Fruit fly (Drosophila melanogaster) whole organism, embryonic: ENCODE measurements around the gene lin-28.

Experiments
- Atf-2 ChIP-seq: fragments of 200-800 bp; sonication (Bioruptor generic); optimal IDR thresholded peaks from 2 replicates; lab custom pipeline; 2016; ENCODE audit warnings: missing biosample characterization, missing genetic modification characterization
- B-H2 ChIP-seq: fragments of 200-800 bp; sonication (Bioruptor generic); optimal IDR thresholded peaks from 2 replicates; lab custom pipeline; 2018; ENCODE audit warnings: missing biosample characterization, mild to moderate bottlenecking, missing genetic modification characterization
- Bdp1 ChIP-seq: fragments of 200-800 bp; sonication (Bioruptor generic); optimal IDR thresholded peaks from 3 replicates; lab custom pipeline; 2016; ENCODE audit warnings: missing biosample characterization, missing genetic modification characterization
- BtbVII ChIP-seq: fragments of 200-800 bp; sonication (Bioruptor generic); optimal IDR thresholded peaks from 3 replicates; lab custom pipeline; 2017; ENCODE audit warnings: missing biosample characterization, mild to moderate bottlenecking, missing genetic modification characterization
- CG10274 ChIP-seq: fragments of 200-800 bp; sonication (Bioruptor generic); optimal IDR thresholded peaks from 3 replicates; lab custom pipeline; 2017; ENCODE audit warnings: missing biosample characterization, mild to moderate bottlenecking, missing genetic modification characterization
- CG10462 ChIP-seq: fragments of 200-800 bp; sonication (Bioruptor generic); optimal IDR thresholded peaks from 2 replicates; lab custom pipeline; 2016; ENCODE audit warnings: missing biosample characterization, missing genetic modification characterization
- CG12236 ChIP-seq: fragments of 200-800 bp; sonication (Bioruptor generic); optimal IDR thresholded peaks from 2 replicates; lab custom pipeline; 2016; ENCODE audit warnings: missing biosample characterization, missing genetic modification characterization
- CG12299 ChIP-seq: fragments of 200-800 bp; sonication (Bioruptor generic); optimal IDR thresholded peaks from 2 replicates; lab custom pipeline; 2018; ENCODE audit warnings: missing biosample characterization, mild to moderate bottlenecking, missing genetic modification characterization
- CG12391 ChIP-seq: fragments of 200-800 bp; sonication (Bioruptor generic); optimal IDR thresholded peaks from 3 replicates; lab custom pipeline; 2018; ENCODE audit warnings: missing biosample characterization, mild to moderate bottlenecking, missing genetic modification characterization, moderate library complexity
- CG13624 ChIP-seq: fragments of 200-800 bp; sonication (Bioruptor generic); optimal IDR thresholded peaks from 2 replicates; lab custom pipeline; 2016; ENCODE audit warnings: missing biosample characterization, missing genetic modification characterization
- CG14710 ChIP-seq: fragments of 200-800 bp; sonication (Bioruptor generic); optimal IDR thresholded peaks from 3 replicates; lab custom pipeline; 2019; ENCODE audit warnings: missing biosample characterization, mild to moderate bottlenecking, missing genetic modification characterization, moderate library complexity
- CG15479 ChIP-seq: fragments of 200-800 bp; sonication (Bioruptor generic); optimal IDR thresholded peaks from 3 replicates; lab custom pipeline; 2019; ENCODE audit warnings: missing biosample characterization, mild to moderate bottlenecking, missing genetic modification characterization, moderate library complexity
- CG15514 ChIP-seq: fragments of 200-800 bp; sonication (Bioruptor generic); optimal IDR thresholded peaks from 3 replicates; lab custom pipeline; 2017; ENCODE audit warnings: missing biosample characterization, missing genetic modification characterization, mild to moderate bottlenecking, moderate library complexity, missing genetic modification reagents
- CG18011 ChIP-seq: fragments of 200-800 bp; sonication (Bioruptor generic); optimal IDR thresholded peaks from 2 replicates; lab custom pipeline; 2017; ENCODE audit warnings: missing biosample characterization, missing genetic modification characterization, mild to moderate bottlenecking, moderate library complexity, missing genotype
- CG2875 ChIP-seq: fragments of 200-800 bp; sonication (Bioruptor generic); optimal IDR thresholded peaks from 2 replicates; lab custom pipeline; 2017; ENCODE audit warnings: missing biosample characterization, mild to moderate bottlenecking, missing genetic modification characterization, missing genetic modification reagents
- CG30020 ChIP-seq: fragments of 200-800 bp; optimal IDR thresholded peaks from 2 replicates; lab custom pipeline; 2019; ENCODE audit warnings: missing biosample characterization, mild to moderate bottlenecking, missing genetic modification characterization, moderate library complexity
- CG4707 ChIP-seq: fragments of 200-800 bp; sonication (Bioruptor generic); optimal IDR thresholded peaks from 2 replicates; lab custom pipeline; 2018; ENCODE audit warnings: missing biosample characterization, mild to moderate bottlenecking, missing genetic modification characterization, moderate library complexity
- CG7928 ChIP-seq: fragments of 200-800 bp; sonication (Bioruptor generic); optimal IDR thresholded peaks from 2 replicates; lab custom pipeline; 2017; ENCODE audit warnings: missing biosample characterization, mild to moderate bottlenecking, missing genetic modification characterization
- Camta ChIP-seq: fragments of 200-800 bp; sonication (Bioruptor generic); optimal IDR thresholded peaks from 2 replicates; lab custom pipeline; 2016; ENCODE audit warnings: missing biosample characterization, missing genetic modification characterization
- HLHmδ ChIP-seq: fragments of 200-800 bp; sonication (Bioruptor generic); optimal IDR thresholded peaks from 2 replicates; lab custom pipeline; 2018; ENCODE audit warnings: missing biosample characterization, mild to moderate bottlenecking, missing genetic modification characterization, moderate library complexity
- Hand ChIP-seq: fragments of 200-800 bp; sonication (Bioruptor generic); optimal IDR thresholded peaks from 2 replicates; lab custom pipeline; 2017; ENCODE audit warnings: mild to moderate bottlenecking, missing biosample characterization, missing genetic modification reagents, missing genetic modification characterization
- HmgZ ChIP-seq: fragments of 200-800 bp; sonication (Bioruptor generic); optimal IDR thresholded peaks from 2 replicates; lab custom pipeline; 2018; ENCODE audit warnings: missing biosample characterization, mild to moderate bottlenecking, missing genetic modification characterization
- Kr ChIP-seq: fragments of 200-800 bp; sonication (Bioruptor generic); optimal IDR thresholded peaks from 2 replicates; lab custom pipeline; 2017; ENCODE audit warnings: missing biosample characterization, mild to moderate bottlenecking, missing genetic modification characterization
- MESR4 ChIP-seq: fragments of 200-800 bp; sonication (Bioruptor generic); optimal IDR thresholded peaks from 2 replicates; lab custom pipeline; 2018; ENCODE audit warnings: missing biosample characterization, mild to moderate bottlenecking, missing genetic modification characterization, moderate library complexity
- Nf-YA ChIP-seq: fragments of 200-800 bp; sonication (Bioruptor generic); IDR thresholded peaks from 2 replicates; pipeline ENCODE4 v1.3.6; 2022; ENCODE audit warnings: missing biosample characterization, missing genetic modification characterization
- Nf-YC ChIP-seq: fragments of 200-800 bp; optimal IDR thresholded peaks from 3 replicates; lab custom pipeline; 2019; ENCODE audit warnings: missing biosample characterization, mild to moderate bottlenecking, missing genetic modification characterization, moderate library complexity
- NfI ChIP-seq: fragments of 200-800 bp; sonication (Bioruptor generic); optimal IDR thresholded peaks from 3 replicates; lab custom pipeline; 2018; ENCODE audit warnings: missing biosample characterization, mild to moderate bottlenecking, missing genetic modification characterization, moderate library complexity
- Oaz ChIP-seq: fragments of 200-800 bp; sonication (Bioruptor generic); IDR thresholded peaks from 2 replicates; pipeline ENCODE4 v1.3.6; 2022; ENCODE audit warnings: missing biosample characterization, missing genetic modification characterization
- Ravus ChIP-seq: fragments of 200-800 bp; sonication (Bioruptor generic); IDR thresholded peaks from 2 replicates; pipeline ENCODE4 v1.3.6; 2022; ENCODE audit warnings: missing biosample characterization, missing genetic modification characterization
- Trl ChIP-seq, 3 experiments: fragments of >200 bp in 2 of 3; fragments of 200-800 bp in 1 of 3; sonication (Bioruptor generic) in 1 of 3; optimal IDR thresholded peaks; 2 replicates in 1 of 3; 3 replicates in 2 of 3; lab custom pipeline; 2016 to 2017; ENCODE audit warnings: missing biosample characterization in 1 of 3, missing genetic modification characterization in 1 of 3
- br ChIP-seq: fragments of >200 bp; optimal IDR thresholded peaks from 2 replicates; lab custom pipeline; 2017
- caup ChIP-seq: fragments of 200-800 bp; sonication (Bioruptor generic); optimal IDR thresholded peaks from 3 replicates; lab custom pipeline; 2017; ENCODE audit warnings: missing biosample characterization, mild to moderate bottlenecking, missing genetic modification characterization, moderate library complexity; ENCODE audit not compliant: severe bottlenecking
- chif ChIP-seq, 2 experiments: fragments of 200-800 bp; sonication (Bioruptor generic); optimal IDR thresholded peaks; 3 replicates each; lab custom pipeline; 2016; ENCODE audit warnings: missing biosample characterization in 2 of 2, missing genetic modification characterization in 2 of 2
- dati ChIP-seq: fragments of 200-800 bp; sonication (Bioruptor generic); IDR thresholded peaks from 2 replicates; pipeline ENCODE4 v1.3.6; 2022; ENCODE audit warnings: missing biosample characterization, missing genetic modification characterization
- exex ChIP-seq: fragments of 200-800 bp; sonication (Bioruptor generic); optimal IDR thresholded peaks from 4 replicates; lab custom pipeline; 2018; ENCODE audit warnings: missing biosample characterization, mild to moderate bottlenecking, missing genetic modification characterization, moderate library complexity
- gsb ChIP-seq: fragments of 200-800 bp; sonication (Bioruptor generic); IDR thresholded peaks from 2 replicates; pipeline ENCODE4 v1.3.6; 2022; ENCODE audit warnings: missing biosample characterization, missing genetic modification characterization
- hkb ChIP-seq, 2 experiments: fragments of 200-800 bp in 1 of 2; fragments of >200 bp in 1 of 2; sonication (Bioruptor generic) in 1 of 2; IDR thresholded peaks in 1 of 2; optimal IDR thresholded peaks in 1 of 2; 2 replicates each; pipeline versions ENCODE4 v1.3.6 to Lab custom; 2017 to 2022; ENCODE audit warnings: missing biosample characterization in 1 of 2, missing genetic modification characterization in 1 of 2
- ind ChIP-seq: fragments of 200-800 bp; sonication (Bioruptor generic); optimal IDR thresholded peaks from 3 replicates; lab custom pipeline; 2016; ENCODE audit warnings: missing biosample characterization, missing genetic modification characterization
- inv ChIP-seq: fragments of 200-800 bp; sonication (Bioruptor generic); IDR thresholded peaks from 2 replicates; pipeline ENCODE4 v1.3.6; 2022; ENCODE audit warnings: missing biosample characterization, missing genetic modification characterization; ENCODE audit not compliant: partially characterized antibody
- klu ChIP-seq: fragments of 200-800 bp; sonication (Bioruptor generic); IDR thresholded peaks from 2 replicates; pipeline ENCODE4 v1.3.6; 2022; ENCODE audit warnings: missing biosample characterization, missing genetic modification characterization
- luna ChIP-seq: fragments of 200-800 bp; sonication (Bioruptor generic); optimal IDR thresholded peaks from 2 replicates; lab custom pipeline; 2016; ENCODE audit warnings: missing biosample characterization, missing genetic modification characterization
- pnt ChIP-seq: fragments of 200-800 bp; sonication (Bioruptor generic); optimal IDR thresholded peaks from 3 replicates; lab custom pipeline; 2016; ENCODE audit warnings: missing biosample characterization, missing genetic modification characterization
- pzg ChIP-seq: fragments of 200-800 bp; sonication (Bioruptor generic); optimal IDR thresholded peaks from 3 replicates; lab custom pipeline; 2018; ENCODE audit warnings: missing biosample characterization, mild to moderate bottlenecking, missing genetic modification characterization, moderate library complexity
- ranshi ChIP-seq: fragments of 200-800 bp; sonication (Bioruptor generic); IDR thresholded peaks from 2 replicates; pipeline ENCODE4 v1.3.6; 2022; ENCODE audit warnings: missing biosample characterization, missing genetic modification characterization
- row ChIP-seq: fragments of 200-800 bp; sonication (Bioruptor generic); IDR thresholded peaks from 3 replicates; pipeline ENCODE4 v1.3.6; 2022; ENCODE audit warnings: missing biosample characterization, missing genetic modification characterization
- sens ChIP-seq: fragments of 200-800 bp; sonication (Bioruptor generic); peaks from one replicate; lab custom pipeline; 2016; ENCODE audit warnings: missing biosample characterization, missing genetic modification characterization
- sima ChIP-seq: fragments of 200-800 bp; sonication (Bioruptor generic); optimal IDR thresholded peaks from 2 replicates; lab custom pipeline; 2016; ENCODE audit warnings: missing biosample characterization, missing genetic modification characterization
- sisA ChIP-seq: fragments of 200-800 bp; sonication (Bioruptor generic); IDR thresholded peaks from 2 replicates; pipeline ENCODE4 v1.3.6; 2022; ENCODE audit warnings: missing biosample characterization, missing genetic modification characterization
- wor ChIP-seq: fragments of 200-800 bp; sonication (Bioruptor generic); IDR thresholded peaks from 2 replicates; pipeline ENCODE4 v1.3.6; 2022; ENCODE audit warnings: missing biosample characterization, missing genetic modification characterization
- zf30C ChIP-seq: fragments of 200-800 bp; sonication (Bioruptor generic); optimal IDR thresholded peaks from 3 replicates; lab custom pipeline; 2018; ENCODE audit warnings: missing biosample characterization, mild to moderate bottlenecking, missing genetic modification characterization
- zfh1 ChIP-seq: fragments of 200-800 bp; sonication (Bioruptor generic); IDR thresholded peaks from 3 replicates; pipeline ENCODE4 v1.3.6; 2022; ENCODE audit warnings: missing biosample characterization, missing genetic modification characterization

The lin-28 gene

dm6 chr3L:5608128-5608527, 46.4 kb upstream of the lin-28 start, which contains the start of gene Eaf6 (continued):
- TF ChIP-seq BtbVII (GFP tag; lab: Kevin White, UChicago) (no peak), Oaz (no peak), pzg (GFP tag; lab: Kevin White, UChicago) (peak; percentile 70), ranshi (GFP tag; lab: Robert Waterston, UW) (no peak), CG30020 (tag; lab: Kevin White, UChicago) (no peak), hkb (optimal IDR thresholded peaks at IDR 0.05; lab: Kevin White, UChicago) (no peak), hkb (GFP tag; IDR thresholded peaks at IDR 0.05; lab: Robert Waterston, UW) (no peak), sens (peak; percentile 10), B-H2 (GFP tag; lab: Kevin White, UChicago) (peak; percentile 52), MESR4 (GFP tag; lab: Kevin White, UChicago) (peak; percentile 43), Trl (optimal IDR thresholded peaks at IDR 0.05; lab: Kevin White, UChicago) (no peak), Trl (GFP tag; optimal IDR thresholded peaks at IDR 0.05; lab: Kevin White, UChicago) (no peak), Atf-2 (no peak), zf30C (GFP tag; lab: Kevin White, UChicago) (no peak), CG4707 (GFP tag; lab: Kevin White, UChicago) (no peak), CG2875 (no peak), chif (GFP tag; optimal IDR thresholded peaks at IDR 0.05; lab: Kevin White, UChicago) (no peak), sisA (GFP tag; lab: Robert Waterston, UW) (no peak), CG12391 (tag; lab: Kevin White, UChicago) (no peak), NfI (GFP tag; lab: Kevin White, UChicago) (no peak), CG15514 (GFP tag; lab: Kevin White, UChicago) (peak; percentile 32), zfh1 (no peak), HLHmδ (no peak), klu (GFP tag; lab: Robert Waterston, UW) (no peak), gsb (GFP tag; lab: Robert Waterston, UW) (no peak), Ravus (GFP tag; lab: Robert Waterston, UW) (no peak), CG10462 (no peak), ind (no peak), CG12299 (tag; lab: Kevin White, UChicago) (no peak), dati (GFP tag; lab: Robert Waterston, UW) (no peak), CG7928 (GFP tag; lab: Kevin White, UChicago) (no peak), Bdp1 (GFP tag; lab: Kevin White, UChicago) (no peak), CG18011 (GFP tag; lab: Kevin White, UChicago) (no peak), Camta (GFP tag; lab: Kevin White, UChicago) (no peak), inv (GFP tag; lab: Robert Waterston, UW) (0 out of 2 replicates have a peak, but pooled peaks have one; percentile 10), Hand (GFP tag; lab: Kevin White, UChicago) (no peak), sima (GFP tag; lab: Kevin White, UChicago) (no peak), Nf-YC (tag; lab: Kevin White, UChicago) (peak; percentile 30), CG14710 (peak; percentile 49), exex (tag; lab: Kevin White, UChicago) (peak; percentile 62), CG15479 (GFP tag; lab: Kevin White, UChicago) (no peak), CG13624 (GFP tag; lab: Kevin White, UChicago) (no peak), br (lab: Kevin White, UChicago) (no peak), HmgZ (tag; lab: Kevin White, UChicago) (peak; percentile 37), luna (GFP tag; lab: Kevin White, UChicago) (no peak), pnt (GFP tag; lab: Kevin White, UChicago) (no peak), Kr (GFP tag; lab: Kevin White, UChicago) (no peak), row (GFP tag; lab: Robert Waterston, UW) (no peak), Nf-YA (no peak), CG10274 (GFP tag; lab: Kevin White, UChicago) (no peak), CG12236 (GFP tag; lab: Kevin White, UChicago) (no peak), wor (no peak), caup (GFP tag; lab: Kevin White, UChicago) (no peak)
